Worm (Caenorhabditis elegans) whole organism, young adult: ENCODE measurements around the gene K02C4.3.

Experiments used
- F23B12.7 ChIP-seq: sonication (generic microtip); optimal IDR thresholded peaks from 2 replicates; lab custom pipeline; 2017; ENCODE audit warnings: missing genetic modification characterization, mild to moderate bottlenecking, missing compliant biosample characterization, antibody characterized with exemption, moderate library complexity; ENCODE audit not compliant: insufficient read depth
- ama-1 ChIP-seq, 3 experiments: fragments of 150-350 bp in 1 of 3; sonication (generic microtip) in 2 of 3; optimal IDR thresholded peaks; 2 replicates each; lab custom pipeline; 2014 to 2018; ENCODE audit warnings: missing biosample characterization in 2 of 3, missing genetic modification characterization in 2 of 3, missing genetic modification reagents in 2 of 3
- lin-35 ChIP-seq, 3 experiments: fragments of 150-350 bp in 2 of 3; sonication (generic microtip) in 1 of 3; optimal IDR thresholded peaks; 2 replicates each; lab custom pipeline; 2014 to 2018; ENCODE audit warnings: missing biosample characterization in 3 of 3, missing genetic modification characterization in 3 of 3, missing genetic modification reagents in 3 of 3
- ztf-22 ChIP-seq: fragments of 200-800 bp; sonication (Bioruptor generic); optimal IDR thresholded peaks from 2 replicates; lab custom pipeline; 2018; ENCODE audit warnings: mild to moderate bottlenecking, missing genetic modification characterization, moderate library complexity, missing compliant biosample characterization

- no peak for TF ChIP-seq F23B12.7 (tag; lab: Kevin White, UChicago)
- no peak for TF ChIP-seq ztf-22
- TF ChIP-seq lin-35 (GFP tag; optimal IDR thresholded peaks at IDR 0.05; lab: Kevin White, UChicago) = no peak
- no peak for TF ChIP-seq ama-1 (optimal IDR thresholded peaks at IDR 0.05; lab: Kevin White, UChicago)
- TF ChIP-seq ama-1 (GFP tag; optimal IDR thresholded peaks at IDR 0.05; lab: Kevin White, UChicago) = no peak
Measured at ce11 chrII:8102041-8102440, 15.4 kb upstream of the K02C4.3 start, which contains the start of gene sre-2.
